Worm (Caenorhabditis elegans) whole organism, L4/young adult: ENCODE data around the gene nlp-19.

ENCODE experiments used
- W03F9.2 ChIP-seq: fragments of 150-350 bp; optimal IDR thresholded peaks from 2 replicates; lab custom pipeline; 2014; ENCODE audit warnings: missing biosample characterization, missing genetic modification characterization
- dao-5 ChIP-seq: sonication (generic microtip); optimal IDR thresholded peaks from 2 replicates; lab custom pipeline; 2016; ENCODE audit warnings: missing genotype, missing genetic modification characterization, moderate library complexity, missing compliant biosample characterization
- him-1 ChIP-seq: sonication (generic microtip); optimal IDR thresholded peaks from 2 replicates; lab custom pipeline; 2016; ENCODE audit warnings: missing genotype, missing genetic modification reagents, missing genetic modification characterization, missing compliant biosample characterization

- no peak for TF ChIP-seq him-1
- no peak for TF ChIP-seq dao-5
- TF ChIP-seq W03F9.2 (tag; lab: Kevin White, UChicago), result no peak
Observed at ce11 chrX:10959136-10959535, 609 bp downstream of the nlp-19 start, which contains the start of gene K09C8.2.
